Worm (Caenorhabditis elegans): ENCODE results near the gene pro-2.

DNA sequence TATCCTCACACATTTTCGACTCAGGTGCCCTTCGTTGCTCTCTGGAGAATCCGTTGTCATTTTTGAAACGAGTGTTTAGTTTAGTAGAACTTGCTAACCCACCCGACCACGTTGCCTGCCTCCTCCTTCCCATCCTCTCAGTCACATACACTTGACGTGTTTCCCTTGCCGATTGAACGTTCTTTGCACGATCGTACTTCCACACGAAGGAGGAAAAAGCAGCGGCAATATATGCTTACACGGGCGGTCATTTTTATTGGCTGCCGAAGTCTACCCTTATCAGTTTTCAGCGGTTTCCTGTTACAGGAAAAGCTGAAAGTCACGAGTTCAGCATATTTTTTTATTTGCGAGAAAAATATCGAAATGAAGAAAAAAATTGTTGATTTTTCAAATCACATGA is 44.9 kb upstream of the pro-2 start:
- no peak for TF ChIP-seq tab-1 (GFP tag; IDR thresholded peaks at IDR 0.05)
- TF ChIP-seq ztf-23 (GFP tag; IDR thresholded peaks at IDR 0.05) = no peak
- TF ChIP-seq med-1 (GFP tag; optimal IDR thresholded peaks at IDR 0.05; ENCODE audit: insufficient read depth) = no peak
- TF ChIP-seq klf-2 (GFP tag; conservative IDR thresholded peaks at IDR 0.05) = no peak
- no peak for TF ChIP-seq ref-1 (GFP tag; conservative IDR thresholded peaks at IDR 0.05)

Measured in whole organism, midembryonic.